Fruit fly (Drosophila melanogaster) whole organism, prepupa: ENCODE data around the gene Tdh.
A peak's percentile ranks its signal among the peaks of the same experiment; 100 is the strongest.

Experiments
- Blimp-1 ChIP-seq: fragments of 200-800 bp; sonication (Bioruptor generic); optimal IDR thresholded peaks from 3 replicates; lab custom pipeline; 2017; ENCODE audit warnings: missing biosample characterization, missing genetic modification characterization, mild to moderate bottlenecking, moderate library complexity, missing genetic modification reagents
- CG10631 ChIP-seq: fragments of 200-800 bp; sonication (Bioruptor generic); optimal IDR thresholded peaks from 2 replicates; lab custom pipeline; 2016; ENCODE audit warnings: missing biosample characterization, missing genetic modification characterization
- CG11294 ChIP-seq: fragments of 200-800 bp; sonication (Bioruptor generic); IDR thresholded peaks from 2 replicates; pipeline ENCODE4 v1.3.6; 2022; ENCODE audit warnings: missing biosample characterization, missing genetic modification characterization
- CG11762 ChIP-seq: fragments of 200-800 bp; sonication (Bioruptor generic); optimal IDR thresholded peaks from 3 replicates; lab custom pipeline; 2016; ENCODE audit warnings: missing biosample characterization, missing genetic modification characterization; ENCODE audit not compliant: insufficient read depth
- CG11902 ChIP-seq: fragments of 200-800 bp; sonication (Bioruptor generic); optimal IDR thresholded peaks from 3 replicates; lab custom pipeline; 2016; ENCODE audit warnings: missing biosample characterization, missing genetic modification characterization
- CG16779 ChIP-seq: fragments of 200-800 bp; sonication (Bioruptor generic); optimal IDR thresholded peaks from 3 replicates; lab custom pipeline; 2017; ENCODE audit warnings: missing biosample characterization, mild to moderate bottlenecking, missing genetic modification characterization
- CG3032 ChIP-seq: fragments of 200-800 bp; optimal IDR thresholded peaks from 2 replicates; lab custom pipeline; 2019; ENCODE audit warnings: missing biosample characterization, mild to moderate bottlenecking, missing genetic modification characterization, moderate library complexity
- CG31627 ChIP-seq: fragments of 200-800 bp; sonication (Bioruptor generic); optimal IDR thresholded peaks from 3 replicates; lab custom pipeline; 2016; ENCODE audit warnings: missing biosample characterization, missing genetic modification characterization
- CG3919 ChIP-seq: fragments of 200-800 bp; sonication (Bioruptor generic); optimal IDR thresholded peaks from 3 replicates; lab custom pipeline; 2016; ENCODE audit warnings: missing biosample characterization, missing genetic modification characterization
- CG4318 ChIP-seq: fragments of 200-800 bp; sonication (Bioruptor generic); optimal IDR thresholded peaks from 3 replicates; lab custom pipeline; 2017; ENCODE audit warnings: missing biosample characterization, mild to moderate bottlenecking, missing genetic modification characterization
- CG6163 ChIP-seq: fragments of 200-800 bp; sonication (Bioruptor generic); IDR thresholded peaks from 3 replicates; pipeline ENCODE4 v1.3.6; 2022; ENCODE audit warnings: missing biosample characterization, missing genetic modification characterization
- CG6276 ChIP-seq: fragments of 200-800 bp; sonication (Bioruptor generic); optimal IDR thresholded peaks from 2 replicates; lab custom pipeline; 2017; ENCODE audit warnings: missing biosample characterization, mild to moderate bottlenecking, missing genetic modification characterization
- CG6792 ChIP-seq: fragments of 200-800 bp; sonication (Bioruptor generic); optimal IDR thresholded peaks from 3 replicates; lab custom pipeline; 2016; ENCODE audit warnings: missing biosample characterization, missing genetic modification characterization
- CG6854 ChIP-seq: fragments of 200-800 bp; sonication (Bioruptor generic); optimal IDR thresholded peaks from 2 replicates; lab custom pipeline; 2017; ENCODE audit warnings: missing biosample characterization, mild to moderate bottlenecking, missing genetic modification characterization
- CG7368 ChIP-seq: fragments of 200-800 bp; sonication (Bioruptor generic); optimal IDR thresholded peaks from 3 replicates; lab custom pipeline; 2016; ENCODE audit warnings: missing biosample characterization, missing genetic modification characterization
- CG8119 ChIP-seq: fragments of 200-800 bp; sonication (Bioruptor generic); IDR thresholded peaks from 3 replicates; pipeline ENCODE4 v1.3.6; 2022; ENCODE audit warnings: missing biosample characterization, missing genetic modification characterization
- CG8319 ChIP-seq: fragments of 200-800 bp; sonication (Bioruptor generic); optimal IDR thresholded peaks from 3 replicates; lab custom pipeline; 2016; ENCODE audit warnings: missing biosample characterization, missing genetic modification characterization
- CG8632 ChIP-seq: fragments of 200-800 bp; sonication (Bioruptor generic); optimal IDR thresholded peaks from 3 replicates; lab custom pipeline; 2016; ENCODE audit warnings: missing biosample characterization, missing genetic modification characterization
- CG9139 ChIP-seq: fragments of 200-800 bp; sonication (Bioruptor generic); optimal IDR thresholded peaks from 3 replicates; lab custom pipeline; 2017; ENCODE audit warnings: missing biosample characterization, mild to moderate bottlenecking, missing genetic modification characterization
- Eip75B ChIP-seq: fragments of 200-800 bp; sonication (Bioruptor generic); optimal IDR thresholded peaks from 3 replicates; lab custom pipeline; 2016; ENCODE audit warnings: missing biosample characterization, missing genetic modification characterization
- Eip78C ChIP-seq: fragments of 200-800 bp; sonication (Bioruptor generic); peaks from one replicate; lab custom pipeline; 2016; ENCODE audit warnings: missing biosample characterization, missing genetic modification characterization
- Eip93F ChIP-seq: fragments of 200-800 bp; sonication (Bioruptor generic); optimal IDR thresholded peaks from 2 replicates; lab custom pipeline; 2016; ENCODE audit warnings: missing biosample characterization, mild to moderate bottlenecking, missing genetic modification characterization
- Ets21C ChIP-seq: fragments of 200-800 bp; sonication (Bioruptor generic); optimal IDR thresholded peaks from 3 replicates; lab custom pipeline; 2016; ENCODE audit warnings: missing biosample characterization, missing genetic modification characterization
- Ets96B ChIP-seq: fragments of 200-800 bp; optimal IDR thresholded peaks from 2 replicates; lab custom pipeline; 2019; ENCODE audit warnings: missing biosample characterization, mild to moderate bottlenecking, missing genetic modification characterization, moderate library complexity
- Hr38 ChIP-seq: sonication (Bioruptor generic); optimal IDR thresholded peaks from 2 replicates; lab custom pipeline; 2016; ENCODE audit warnings: missing biosample characterization, missing genetic modification characterization
- Hr4 ChIP-seq: fragments of 200-800 bp; sonication (Bioruptor generic); optimal IDR thresholded peaks from 3 replicates; lab custom pipeline; 2016; ENCODE audit warnings: missing biosample characterization, missing genetic modification characterization
- Lpt ChIP-seq: fragments of 200-800 bp; sonication (Bioruptor generic); optimal IDR thresholded peaks from 3 replicates; lab custom pipeline; 2016; ENCODE audit warnings: missing biosample characterization, missing genetic modification characterization
- Met ChIP-seq: fragments of 200-800 bp; sonication (Bioruptor generic); optimal IDR thresholded peaks from 3 replicates; lab custom pipeline; 2016; ENCODE audit warnings: missing biosample characterization, missing genetic modification characterization
- OdsH ChIP-seq: fragments of 200-800 bp; sonication (Bioruptor generic); optimal IDR thresholded peaks from 3 replicates; lab custom pipeline; 2016; ENCODE audit warnings: missing biosample characterization, missing genetic modification characterization
- Smox ChIP-seq: fragments of 200-800 bp; sonication (Bioruptor generic); optimal IDR thresholded peaks from 3 replicates; lab custom pipeline; 2016; ENCODE audit warnings: missing biosample characterization, missing genetic modification characterization
- Sox102F ChIP-seq: fragments of 200-800 bp; sonication (Bioruptor generic); optimal IDR thresholded peaks from 2 replicates; lab custom pipeline; 2016; ENCODE audit warnings: missing biosample characterization, mild to moderate bottlenecking, missing genetic modification characterization
- Sox14 ChIP-seq: fragments of 200-800 bp; sonication (Bioruptor generic); optimal IDR thresholded peaks from 3 replicates; lab custom pipeline; 2016; ENCODE audit warnings: missing biosample characterization, missing genetic modification characterization
- Sox15 ChIP-seq: fragments of 200-800 bp; sonication (Bioruptor generic); optimal IDR thresholded peaks from 3 replicates; lab custom pipeline; 2016; ENCODE audit warnings: missing biosample characterization, missing genetic modification characterization
- achi ChIP-seq: fragments of 200-800 bp; sonication (Bioruptor generic); optimal IDR thresholded peaks from 3 replicates; lab custom pipeline; 2016; ENCODE audit warnings: missing biosample characterization, missing genetic modification characterization
- acj6 ChIP-seq: fragments of 200-800 bp; sonication (Bioruptor generic); optimal IDR thresholded peaks from 3 replicates; lab custom pipeline; 2016; ENCODE audit warnings: missing biosample characterization, missing genetic modification characterization
- dac ChIP-seq: fragments of 200-800 bp; sonication (Bioruptor generic); optimal IDR thresholded peaks from 2 replicates; lab custom pipeline; 2017; ENCODE audit warnings: missing biosample characterization, mild to moderate bottlenecking, missing genetic modification characterization
- dsx ChIP-seq: fragments of 200-800 bp; optimal IDR thresholded peaks from 3 replicates; lab custom pipeline; 2019; ENCODE audit warnings: missing biosample characterization, mild to moderate bottlenecking, missing genetic modification characterization, moderate library complexity; ENCODE audit not compliant: poor library complexity, severe bottlenecking
- eg ChIP-seq: fragments of 200-800 bp; sonication (Bioruptor generic); IDR thresholded peaks from 3 replicates; pipeline ENCODE4 v1.3.6; 2022; ENCODE audit warnings: missing biosample characterization, missing genetic modification characterization
- esn ChIP-seq: fragments of 200-800 bp; sonication (Bioruptor generic); optimal IDR thresholded peaks from 2 replicates; lab custom pipeline; 2016; ENCODE audit warnings: missing biosample characterization, mild to moderate bottlenecking, missing genetic modification characterization, moderate library complexity
- fkh ChIP-seq: fragments of 200-800 bp; sonication (Bioruptor generic); optimal IDR thresholded peaks from 3 replicates; lab custom pipeline; 2017; ENCODE audit warnings: missing biosample characterization, mild to moderate bottlenecking, missing genetic modification characterization, moderate library complexity
- lz ChIP-seq: fragments of 200-800 bp; sonication (Bioruptor generic); optimal IDR thresholded peaks from 3 replicates; lab custom pipeline; 2016; ENCODE audit warnings: missing biosample characterization, missing genetic modification characterization
- net ChIP-seq: fragments of 200-800 bp; sonication (Bioruptor generic); optimal IDR thresholded peaks from 3 replicates; lab custom pipeline; 2016; ENCODE audit warnings: missing biosample characterization, missing genetic modification characterization
- pdm3 ChIP-seq: fragments of 200-800 bp; sonication (Bioruptor generic); optimal IDR thresholded peaks from 3 replicates; lab custom pipeline; 2016; ENCODE audit warnings: missing biosample characterization, missing genetic modification characterization
- salr ChIP-seq, 2 experiments: fragments of 200-800 bp; sonication (Bioruptor generic); optimal IDR thresholded peaks; 3 replicates each; lab custom pipeline; 2016 to 2018; ENCODE audit warnings: missing biosample characterization in 2 of 2, missing genetic modification characterization in 2 of 2, mild to moderate bottlenecking in 1 of 2
- svp ChIP-seq: fragments of 200-800 bp; sonication (Bioruptor generic); peaks from one replicate; lab custom pipeline; 2016; ENCODE audit warnings: missing biosample characterization, missing genetic modification characterization
- topi ChIP-seq: fragments of 200-800 bp; sonication (Bioruptor generic); optimal IDR thresholded peaks from 3 replicates; lab custom pipeline; 2016; ENCODE audit warnings: missing biosample characterization, missing genetic modification characterization
- vri ChIP-seq: fragments of 200-800 bp; sonication (Bioruptor generic); optimal IDR thresholded peaks from 3 replicates; lab custom pipeline; 2016; ENCODE audit warnings: missing biosample characterization, mild to moderate bottlenecking, missing genetic modification characterization

Gene Tdh

dm6 chr3L:20516519-20517178 lies 49.9 kb downstream of the Tdh start (continued):
- TF ChIP-seq pdm3 (GFP tag; lab: Kevin White, UChicago) (peak; percentile 44), CG6163 (no peak; the same call in 2 of the 3 replicates), CG3919 (no peak), Sox15 (GFP tag; lab: Kevin White, UChicago) (no peak), lz (GFP tag; lab: Kevin White, UChicago) (peak; percentile 19), Eip78C (GFP tag; lab: Kevin White, UChicago) (peak; percentile 75), CG3032 (tag; lab: Kevin White, UChicago) (peak; percentile 53), Smox (GFP tag; lab: Kevin White, UChicago) (peak; percentile 39), topi (GFP tag; lab: Kevin White, UChicago) (peak; percentile 15), achi (GFP tag; lab: Kevin White, UChicago) (no peak), CG11294 (GFP tag; lab: Robert Waterston, UW) (no peak), Hr38 (GFP tag; lab: Kevin White, UChicago) (no peak), CG7368 (GFP tag; lab: Kevin White, UChicago) (no peak)

dm6 chr3L:20517179-20517834 lies 50.6 kb downstream of the Tdh start:
- TF ChIP-seq CG7368 (GFP tag; lab: Kevin White, UChicago) (no peak), dac (GFP tag; lab: Kevin White, UChicago) (no peak), Smox (GFP tag; lab: Kevin White, UChicago) (no peak), Sox15 (GFP tag; lab: Kevin White, UChicago) (no peak), acj6 (GFP tag; lab: Kevin White, UChicago) (no peak), svp (peak; percentile 94), topi (GFP tag; lab: Kevin White, UChicago) (no peak), fkh (GFP tag; lab: Kevin White, UChicago) (no peak), pdm3 (GFP tag; lab: Kevin White, UChicago) (no peak), CG8319 (GFP tag; lab: Kevin White, UChicago) (no peak), dsx (GFP tag; lab: Kevin White, UChicago) (no peak), Sox102F (GFP tag; lab: Kevin White, UChicago) (no peak), esn (no peak), CG6854 (no peak), CG6792 (GFP tag; lab: Kevin White, UChicago) (no peak), Sox14 (GFP tag; lab: Kevin White, UChicago) (peak; percentile 93), CG11762 (GFP tag; lab: Kevin White, UChicago) (no peak), CG9139 (GFP tag; lab: Kevin White, UChicago) (no peak), Ets96B (tag; lab: Kevin White, UChicago) (no peak), Lpt (no peak), CG8119 (GFP tag; lab: Robert Waterston, UW) (0 out of 3 replicates have a peak, but pooled peaks have one; percentile 9), Eip78C (GFP tag; lab: Kevin White, UChicago) (no peak), vri (GFP tag; lab: Kevin White, UChicago) (peak; percentile 64), net (peak; percentile 23), CG16779 (tag; lab: Kevin White, UChicago) (no peak), CG31627 (GFP tag; lab: Kevin White, UChicago) (no peak), CG11902 (no peak), CG10631 (GFP tag; lab: Kevin White, UChicago) (peak; percentile 33), salr (GFP tag; optimal IDR thresholded peaks at IDR 0.05; lab: Kevin White, UChicago) (no peak), Hr38 (GFP tag; lab: Kevin White, UChicago) (no peak), Eip93F (GFP tag; lab: Kevin White, UChicago) (peak; percentile 72), CG4318 (GFP tag; lab: Kevin White, UChicago) (no peak), Ets21C (GFP tag; lab: Kevin White, UChicago) (no peak), Met (GFP tag; lab: Kevin White, UChicago) (no peak), OdsH (no peak), CG11294 (GFP tag; lab: Robert Waterston, UW) (no peak), Hr4 (no peak), Blimp-1 (GFP tag; lab: Kevin White, UChicago) (no peak), eg (no peak), CG6163 (peak; percentile 60; the same call in 1 of the 3 replicates), CG8632 (GFP tag; lab: Kevin White, UChicago) (no peak), CG6276 (GFP tag; lab: Kevin White, UChicago) (no peak), CG3919 (no peak), Eip75B (GFP tag; lab: Kevin White, UChicago) (peak; percentile 49)
